Worm (Caenorhabditis elegans): ENCODE measurements around the gene srh-44.

srh-44 gene

ce11 chrII:11501956-11502355 is 12.9 kb upstream of the srh-44 start:
- TF ChIP-seq nhr-28 (tag; optimal IDR thresholded peaks at IDR 0.05) (peak; percentile 86), nhr-48 (tag; optimal IDR thresholded peaks at IDR 0.05) (peak; percentile 28), hlh-11 (tag; optimal IDR thresholded peaks at IDR 0.05) (peak; percentile 51), nhr-25 (tag; optimal IDR thresholded peaks at IDR 0.05; ENCODE audit: borderline replicate concordance, insufficient read depth) (peak; percentile 6), aly-2 (tag; optimal IDR thresholded peaks at IDR 0.05) (no peak), D1046.2 (GFP tag; IDR thresholded peaks at IDR 0.05) (no peak), mdl-1 (tag; optimal IDR thresholded peaks at IDR 0.05) (peak in 1 of 2 experiments; percentile 54), mxl-3 (GFP tag; optimal IDR thresholded peaks at IDR 0.05) (peak; percentile 68)

ce11 chrII:11503761-11504160 is 11.1 kb upstream of the srh-44 start:
- TF ChIP-seq ceh-82 (tag; optimal IDR thresholded peaks at IDR 0.05) (no peak), ztf-11 (tag; optimal IDR thresholded peaks at IDR 0.05) (no peak), mes-2 (tag; optimal IDR thresholded peaks at IDR 0.05; ENCODE audit: poor library complexity, severe bottlenecking) (no peak), T20F7.1 (GFP tag; optimal IDR thresholded peaks at IDR 0.05) (no peak), dmd-9 (GFP tag; IDR thresholded peaks at IDR 0.05) (no peak), daf-8 (GFP tag; IDR thresholded peaks at IDR 0.05) (no peak), lin-29 (GFP tag; IDR thresholded peaks at IDR 0.05) (no peak), mep-1 (tag; optimal IDR thresholded peaks at IDR 0.05) (no peak), nhr-41 (GFP tag; IDR thresholded peaks at IDR 0.05) (no peak)

- TF ChIP-seq unc-62 (GFP tag; optimal IDR thresholded peaks at IDR 0.05 in 1 of 2) (no peak), unc-62 (tag; optimal IDR thresholded peaks at IDR 0.05) (no peak), mxl-2 (GFP tag; conservative IDR thresholded peaks at IDR 0.05) (no peak), cey-2 (tag; optimal IDR thresholded peaks at IDR 0.05; ENCODE audit: borderline replicate concordance, insufficient read depth) (no peak), nhr-48 (tag; optimal IDR thresholded peaks at IDR 0.05) (no peak)
Observed at ce11 chrII:11510373-11510772, 4.5 kb upstream of the srh-44 start, which contains the start of gene npr-41. npr-41 (plus strand) TSS chrII:11510673.

DNA sequence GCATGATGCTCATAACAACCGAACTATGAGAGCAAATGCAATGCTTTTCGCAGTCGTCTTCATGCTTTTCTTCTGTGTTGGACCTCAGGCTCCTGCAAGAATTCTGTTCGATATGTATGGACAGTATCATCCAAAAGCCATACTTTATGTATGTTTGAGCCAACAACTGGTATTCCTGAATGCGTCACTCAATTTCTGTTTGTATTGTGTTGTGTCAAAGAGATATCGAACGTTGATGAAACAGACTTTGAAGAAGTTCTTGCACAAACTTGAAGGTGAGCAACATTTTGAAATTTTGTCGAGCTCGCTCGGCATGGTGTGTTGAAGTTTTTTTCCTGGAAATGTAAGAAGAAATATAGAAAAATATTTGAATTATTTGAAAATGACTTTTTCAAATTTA is 2.0 kb upstream of the srh-44 start:
- TF ChIP-seq aha-1 (tag) (peak; percentile 59), mes-2 (tag; optimal IDR thresholded peaks at IDR 0.05; ENCODE audit: poor library complexity, severe bottlenecking) (no peak), unc-62 (GFP tag; optimal IDR thresholded peaks at IDR 0.05 in 1 of 2) (peak in 1 of 2 experiments; percentile 74), unc-62 (tag; optimal IDR thresholded peaks at IDR 0.05) (no peak)

ce11 chrII:11518184-11518583 is 3.3 kb downstream of the srh-44 start, which contains the start of gene B0334.10:
B0334.10 (plus strand) TSS chrII:11518484.
- TF ChIP-seq ceh-28 (tag; optimal IDR thresholded peaks at IDR 0.05) (no peak), mxl-2 (GFP tag; conservative IDR thresholded peaks at IDR 0.05) (no peak), nhr-76 (tag; optimal IDR thresholded peaks at IDR 0.05) (no peak), arid-1 (GFP tag; conservative IDR thresholded peaks at IDR 0.05) (no peak), ceh-62 (tag; optimal IDR thresholded peaks at IDR 0.05) (no peak), Y48G9A.11 (GFP tag; IDR thresholded peaks at IDR 0.05) (no peak), nhr-25 (tag; optimal IDR thresholded peaks at IDR 0.05; ENCODE audit: borderline replicate concordance, insufficient read depth) (no peak), lin-13 (GFP tag; optimal IDR thresholded peaks at IDR 0.05) (no peak), zip-11 (GFP tag; IDR thresholded peaks at IDR 0.05) (no peak), mep-1 (tag; optimal IDR thresholded peaks at IDR 0.05) (no peak), ctbp-1 (GFP tag; IDR thresholded peaks at IDR 0.05) (no peak), gei-8 (GFP tag; optimal IDR thresholded peaks at IDR 0.05) (no peak), dpl-1 (GFP tag; optimal IDR thresholded peaks at IDR 0.05) (no peak), F49E8.2 (tag; optimal IDR thresholded peaks at IDR 0.05; ENCODE audit: borderline replicate concordance) (no peak), hlh-11 (tag; optimal IDR thresholded peaks at IDR 0.05) (no peak), set-16 (GFP tag; IDR thresholded peaks at IDR 0.05) (no peak), lin-15B (tag; optimal IDR thresholded peaks at IDR 0.05) (no peak)
